Worm (Caenorhabditis elegans) whole organism, L3 larva: ENCODE data around the gene F47E1.2.

Experiments
- ceh-16 ChIP-seq: sonication (generic microtip); optimal IDR thresholded peaks from 2 replicates; lab custom pipeline; 2017; ENCODE audit warnings: missing biosample characterization, missing genetic modification characterization
- fkh-10 ChIP-seq: sonication (generic microtip); optimal IDR thresholded peaks from 2 replicates; lab custom pipeline; 2017; ENCODE audit warnings: missing biosample characterization, missing genetic modification reagents, missing genetic modification characterization
- jun-1 ChIP-seq: fragments of 150-350 bp; optimal IDR thresholded peaks from 2 replicates; lab custom pipeline; 2014; ENCODE audit warnings: missing biosample characterization, missing genetic modification reagents, missing genetic modification characterization
- nhr-76 ChIP-seq: fragments of 150-350 bp; sonication (generic microtip); optimal IDR thresholded peaks from 5 replicates; lab custom pipeline; 2014; ENCODE audit warnings: missing biosample characterization, missing genetic modification characterization
- nhr-77 ChIP-seq: fragments of 150-350 bp; optimal IDR thresholded peaks from 2 replicates; lab custom pipeline; 2014; ENCODE audit warnings: missing biosample characterization, missing genetic modification characterization
- zag-1 ChIP-seq: fragments of 150-350 bp; optimal IDR thresholded peaks from 2 replicates; lab custom pipeline; 2014; ENCODE audit warnings: missing biosample characterization, missing genetic modification characterization

DNA sequence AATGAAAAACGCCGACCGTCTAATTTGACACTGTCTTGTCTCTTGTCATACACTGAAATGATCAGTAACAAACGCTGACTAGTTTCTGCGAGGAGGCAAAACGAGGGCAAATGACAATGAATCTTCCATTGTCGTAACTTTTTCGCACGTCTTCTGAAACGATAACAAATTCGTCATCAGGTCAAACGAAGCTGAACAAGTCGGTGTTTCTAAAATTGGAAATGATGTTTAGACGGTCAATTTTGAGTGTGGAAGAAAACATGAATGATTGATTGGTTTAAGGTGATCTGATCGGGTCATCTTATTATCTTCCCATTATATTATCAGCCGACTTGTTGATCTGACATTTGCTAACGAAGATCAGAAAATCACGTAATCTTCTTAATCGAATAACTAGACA, 4.0 kb upstream of the F47E1.2 start:
- TF ChIP-seq fkh-10 (no peak), nhr-76 (tag; lab: Kevin White, UChicago) (no peak), ceh-16 (tag; lab: Kevin White, UChicago) (no peak), nhr-77 (tag; lab: Kevin White, UChicago) (no peak), jun-1 (tag; lab: Kevin White, UChicago) (no peak), zag-1 (tag; lab: Kevin White, UChicago) (no peak)
